Fruit fly (Drosophila melanogaster): ENCODE measurements around the gene CG9686.

DNA sequence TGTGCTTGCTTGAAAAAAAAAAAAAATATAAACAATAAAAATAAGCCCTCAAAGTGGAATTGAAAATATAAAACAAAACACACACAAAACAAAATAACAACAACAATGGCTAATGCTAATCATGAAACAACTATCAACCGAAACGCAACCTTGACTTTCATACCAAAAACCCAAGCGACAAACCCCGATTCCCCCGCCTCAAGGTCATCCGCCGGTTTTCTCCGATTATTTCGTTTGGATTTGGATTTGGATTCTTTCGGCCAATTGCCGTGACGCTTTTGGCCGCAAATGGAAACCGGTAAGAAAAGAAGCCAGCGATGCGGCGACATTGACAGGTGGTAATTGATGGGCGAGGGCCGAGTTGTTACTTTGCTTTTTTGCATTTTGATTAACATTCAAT lies 17.9 kb downstream of the CG9686 start:
- TF ChIP-seq h (GFP tag; optimal IDR thresholded peaks at IDR 0.05), result no peak
- no peak for TF ChIP-seq Hr78 (GFP tag; optimal IDR thresholded peaks at IDR 0.05)
- no peak for TF ChIP-seq tai (GFP tag; optimal IDR thresholded peaks at IDR 0.05)
- TF ChIP-seq GATAd (GFP tag; optimal IDR thresholded peaks at IDR 0.05), result no peak
- TF ChIP-seq dl (GFP tag; optimal IDR thresholded peaks at IDR 0.05; ENCODE audit: insufficient read depth in 1 of 2, partially characterized antibody in 2 of 2), result no peak
- TF ChIP-seq usp (GFP tag; optimal IDR thresholded peaks at IDR 0.05), result no peak
- no peak for TF ChIP-seq dsf (GFP tag; optimal IDR thresholded peaks at IDR 0.05; ENCODE audit: borderline replicate concordance)
- no peak for TF ChIP-seq fru (GFP tag; optimal IDR thresholded peaks at IDR 0.05)
- no peak for TF ChIP-seq woc (GFP tag; optimal IDR thresholded peaks at IDR 0.05)
